Worm (Caenorhabditis elegans): ENCODE data around the gene srh-39.

srh-39 gene

DNA sequence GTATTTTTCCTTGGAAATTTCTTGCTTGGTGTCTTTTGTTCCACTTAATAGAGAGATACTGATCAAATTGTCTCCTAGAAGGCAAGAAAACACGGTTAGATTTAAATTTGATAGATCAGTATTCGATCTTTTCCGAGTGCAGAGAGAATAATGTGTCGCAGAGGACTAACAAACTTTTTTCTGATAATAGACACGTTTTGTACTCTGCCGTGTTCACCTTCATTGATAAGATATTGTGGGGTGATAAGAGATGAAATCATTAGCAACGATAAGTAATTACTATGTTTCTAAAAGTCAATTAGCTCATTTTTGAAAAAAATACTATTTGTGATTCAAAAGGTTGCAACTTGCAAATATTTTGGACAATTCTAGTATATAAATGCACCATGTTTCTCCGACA lies 11.4 kb upstream of the srh-39 start:
- TF ChIP-seq nhr-25 (tag; optimal IDR thresholded peaks at IDR 0.05), result peak; percentile 25
- TF ChIP-seq ZK546.5 (tag; optimal IDR thresholded peaks at IDR 0.05), result no peak
- peak; percentile 89 for TF ChIP-seq pqm-1 (tag; optimal IDR thresholded peaks at IDR 0.05)
- no peak for TF ChIP-seq lin-15B (tag; optimal IDR thresholded peaks at IDR 0.05)
- TF ChIP-seq nhr-23 (tag; optimal IDR thresholded peaks at IDR 0.05), result peak; percentile 53
- peak; percentile 89 for TF ChIP-seq elt-2 (tag; optimal IDR thresholded peaks at IDR 0.05)
- no peak for TF ChIP-seq nhr-76 (tag; optimal IDR thresholded peaks at IDR 0.05)
- no peak for TF ChIP-seq hmg-11 (tag; optimal IDR thresholded peaks at IDR 0.05)
- TF ChIP-seq ama-1 (optimal IDR thresholded peaks at IDR 0.05), result no peak
- TF ChIP-seq nhr-43 (tag; optimal IDR thresholded peaks at IDR 0.05; ENCODE audit: poor library complexity, severe bottlenecking), result peak; percentile 45
- no peak for TF ChIP-seq fkh-10 (GFP tag; optimal IDR thresholded peaks at IDR 0.05)
- TF ChIP-seq elt-1 (tag; optimal IDR thresholded peaks at IDR 0.05), result peak; percentile 41
- TF ChIP-seq fkh-2 (tag; optimal IDR thresholded peaks at IDR 0.05), result no peak
- TF ChIP-seq nhr-11 (tag; optimal IDR thresholded peaks at IDR 0.05), result no peak
- TF ChIP-seq daf-12 (tag; optimal IDR thresholded peaks at IDR 0.05), result no peak
- TF ChIP-seq egl-5 (tag; optimal IDR thresholded peaks at IDR 0.05), result no peak
- TF ChIP-seq egl-27 (tag; optimal IDR thresholded peaks at IDR 0.05), result no peak
- TF ChIP-seq nhr-28 (tag; optimal IDR thresholded peaks at IDR 0.05), result no peak
- TF ChIP-seq fos-1 (tag; optimal IDR thresholded peaks at IDR 0.05), result no peak
- no peak for TF ChIP-seq sea-2 (GFP tag; optimal IDR thresholded peaks at IDR 0.05)
- TF ChIP-seq jun-1 (tag; optimal IDR thresholded peaks at IDR 0.05), result peak; percentile 22
- no peak for TF ChIP-seq ztf-4 (tag; optimal IDR thresholded peaks at IDR 0.05)
- no peak for TF ChIP-seq lsy-12 (tag; optimal IDR thresholded peaks at IDR 0.05)
- no peak for TF ChIP-seq R02D3.7 (tag; optimal IDR thresholded peaks at IDR 0.05)
- TF ChIP-seq ztf-11 (tag; optimal IDR thresholded peaks at IDR 0.05), result no peak
- TF ChIP-seq nhr-77 (tag; optimal IDR thresholded peaks at IDR 0.05), result no peak
- no peak for TF ChIP-seq tbx-2 (tag; optimal IDR thresholded peaks at IDR 0.05)
- TF ChIP-seq elt-3 (tag; optimal IDR thresholded peaks at IDR 0.05), result peak in 2 of 3 experiments; percentile 89 to 90

- TF ChIP-seq ztf-11 (tag; optimal IDR thresholded peaks at IDR 0.05) (no peak), skn-1 (tag; optimal IDR thresholded peaks at IDR 0.05) (no peak), nhr-43 (tag; optimal IDR thresholded peaks at IDR 0.05; ENCODE audit: poor library complexity, severe bottlenecking) (peak; percentile 63), lin-15B (tag; optimal IDR thresholded peaks at IDR 0.05) (no peak), ceh-28 (tag; optimal IDR thresholded peaks at IDR 0.05) (no peak), nhr-23 (tag; optimal IDR thresholded peaks at IDR 0.05) (peak; percentile 12), nfya-1 (tag; optimal IDR thresholded peaks at IDR 0.05; ENCODE audit: insufficient read depth) (no peak)
Observed at ce11 chrII:7776232-7776631, 10.9 kb upstream of the srh-39 start.

ce11 chrII:7773427-7773993 lies 8.2 kb upstream of the srh-39 start:
- TF ChIP-seq snpc-4 (tag; optimal IDR thresholded peaks at IDR 0.05), result no peak
- TF ChIP-seq lin-39 (tag; optimal IDR thresholded peaks at IDR 0.05), result no peak
- peak in 1 of 3 experiments; percentile 15 for TF ChIP-seq elt-3 (tag; optimal IDR thresholded peaks at IDR 0.05)
- TF ChIP-seq elt-2 (tag; optimal IDR thresholded peaks at IDR 0.05), result peak; percentile 15
- TF ChIP-seq nhr-43 (tag; optimal IDR thresholded peaks at IDR 0.05; ENCODE audit: poor library complexity, severe bottlenecking), result peak; percentile 88
- TF ChIP-seq mml-1 (tag; optimal IDR thresholded peaks at IDR 0.05), result no peak
- TF ChIP-seq ama-1 (optimal IDR thresholded peaks at IDR 0.05), result peak; percentile 52
- no peak for TF ChIP-seq unc-39 (tag; optimal IDR thresholded peaks at IDR 0.05)
- TF ChIP-seq tbx-2 (tag; optimal IDR thresholded peaks at IDR 0.05), result peak; percentile 50

- TF ChIP-seq nhr-43 (tag; optimal IDR thresholded peaks at IDR 0.05; ENCODE audit: poor library complexity, severe bottlenecking) (no peak), R02D3.7 (tag; optimal IDR thresholded peaks at IDR 0.05) (no peak), snpc-4 (tag; optimal IDR thresholded peaks at IDR 0.05) (no peak), daf-12 (tag; optimal IDR thresholded peaks at IDR 0.05) (no peak), hmg-11 (tag; optimal IDR thresholded peaks at IDR 0.05) (no peak), pha-4 (tag; optimal IDR thresholded peaks at IDR 0.05) (no peak), nfya-1 (tag; optimal IDR thresholded peaks at IDR 0.05; ENCODE audit: insufficient read depth) (no peak), mml-1 (tag; optimal IDR thresholded peaks at IDR 0.05) (no peak), ztf-4 (tag; optimal IDR thresholded peaks at IDR 0.05) (no peak), ama-1 (optimal IDR thresholded peaks at IDR 0.05) (no peak)
Observed at ce11 chrII:7772411-7772810, 7.1 kb upstream of the srh-39 start, which contains the start of gene C06A8.6. Gene C06A8.6, plus strand, starts transcription at chrII:7772499.

Measured in whole organism, L3 larva.